Fruit fly (Drosophila melanogaster): ENCODE results near the gene CG12402.

Gene CG12402

dm6 chr3R:14122347-14122812, 14.3 kb upstream of the CG12402 start, which contains the start of the genes Abi and twf (continued):
- TF ChIP-seq sob (GFP tag; IDR thresholded peaks at IDR 0.05), result peak; percentile 80
- peak; percentile 58 for TF ChIP-seq Fer1 (GFP tag; optimal IDR thresholded peaks at IDR 0.05)
- peak; percentile 61 for TF ChIP-seq CG17359 (tag; optimal IDR thresholded peaks at IDR 0.05)
- TF ChIP-seq CG6689 (GFP tag; IDR thresholded peaks at IDR 0.05), result peak; percentile 72
- TF ChIP-seq CG5180 (GFP tag; optimal IDR thresholded peaks at IDR 0.05), result no peak
- TF ChIP-seq CG30020 (tag; optimal IDR thresholded peaks at IDR 0.05), result peak; percentile 59
- TF ChIP-seq CG7786 (GFP tag; optimal IDR thresholded peaks at IDR 0.05), result peak; percentile 34
- TF ChIP-seq D19A (tag; optimal IDR thresholded peaks at IDR 0.05), result no peak
- no peak for TF ChIP-seq D19B (GFP tag; optimal IDR thresholded peaks at IDR 0.05)
- no peak for TF ChIP-seq CG1024 (GFP tag; IDR thresholded peaks at IDR 0.05)
- TF ChIP-seq E2f1 (GFP tag; IDR thresholded peaks at IDR 0.05), result peak; percentile 45; the same call in 1 of the 2 replicates
- TF ChIP-seq CG16815 (GFP tag; optimal IDR thresholded peaks at IDR 0.05), result peak; percentile 43
- no peak for TF ChIP-seq Ravus (GFP tag; IDR thresholded peaks at IDR 0.05)
- TF ChIP-seq Tbp (GFP tag; optimal IDR thresholded peaks at IDR 0.05), result no peak
- TF ChIP-seq psq (GFP tag; optimal IDR thresholded peaks at IDR 0.05), result peak; percentile 42
- TF ChIP-seq unpg (GFP tag; optimal IDR thresholded peaks at IDR 0.05), result peak; percentile 59
- TF ChIP-seq Gsc (GFP tag; IDR thresholded peaks at IDR 0.05), result no peak
- peak; percentile 17 for TF ChIP-seq dm (GFP tag; optimal IDR thresholded peaks at IDR 0.05)
- TF ChIP-seq repo (GFP tag; optimal IDR thresholded peaks at IDR 0.05), result no peak
- no peak for TF ChIP-seq pan (optimal IDR thresholded peaks at IDR 0.05)
- TF ChIP-seq pan (GFP tag; optimal IDR thresholded peaks at IDR 0.05 in 1 of 2, IDR thresholded peaks at IDR 0.05 in 1 of 2), result peak in 1 of 2 experiments; percentile 77
- TF ChIP-seq Hr51 (GFP tag; optimal IDR thresholded peaks at IDR 0.05), result peak; percentile 40 to 61
- peak; percentile 11 for TF ChIP-seq CG17802 (tag; optimal IDR thresholded peaks at IDR 0.05)
- no peak for TF ChIP-seq sens-2 (GFP tag; IDR thresholded peaks at IDR 0.05)
- TF ChIP-seq Hand (GFP tag; optimal IDR thresholded peaks at IDR 0.05), result no peak
- no peak for TF ChIP-seq CG16813 (GFP tag; IDR thresholded peaks at IDR 0.05; ENCODE audit: partially characterized antibody)
- TF ChIP-seq lov (optimal IDR thresholded peaks at IDR 0.05), result no peak
- peak; percentile 53; the same call in 1 of the 3 replicates for TF ChIP-seq lov (GFP tag; IDR thresholded peaks at IDR 0.05)
- TF ChIP-seq Rfx (GFP tag; IDR thresholded peaks at IDR 0.05), result peak; percentile 77
- TF ChIP-seq CG10366 (GFP tag; IDR thresholded peaks at IDR 0.05), result peak; percentile 52
- peak; percentile 59 for TF ChIP-seq CG18011 (GFP tag; optimal IDR thresholded peaks at IDR 0.05)
- TF ChIP-seq Dad (GFP tag; optimal IDR thresholded peaks at IDR 0.05), result peak; percentile 62
- peak; percentile 29 for TF ChIP-seq CG33213 (GFP tag; optimal IDR thresholded peaks at IDR 0.05)
- TF ChIP-seq Mrtf (GFP tag; IDR thresholded peaks at IDR 0.05), result no peak
- TF ChIP-seq lbe (GFP tag; optimal IDR thresholded peaks at IDR 0.05), result peak; percentile 73
- 0 out of 4 replicates have a peak, but pooled peaks have one; percentile 21 for TF ChIP-seq Dll (GFP tag; IDR thresholded peaks at IDR 0.05; ENCODE audit: partially characterized antibody)
- no peak for TF ChIP-seq pb (GFP tag; optimal IDR thresholded peaks at IDR 0.05)
- no peak for TF ChIP-seq Dfd (GFP tag; optimal IDR thresholded peaks at IDR 0.05)

- TF ChIP-seq CG14860 (GFP tag; IDR thresholded peaks at IDR 0.05; ENCODE audit: partially characterized antibody) (no peak), Dek (tag; optimal IDR thresholded peaks at IDR 0.05) (no peak), p53 (GFP tag; optimal IDR thresholded peaks at IDR 0.05) (no peak), Doc3 (GFP tag; IDR thresholded peaks at IDR 0.05; ENCODE audit: partially characterized antibody) (no peak), gro (GFP tag; optimal IDR thresholded peaks at IDR 0.05) (no peak), CG9932 (GFP tag; IDR thresholded peaks at IDR 0.05) (no peak), CG3995 (GFP tag; optimal IDR thresholded peaks at IDR 0.05) (no peak), Med (GFP tag) (peak; percentile 19)
Measured at dm6 chr3R:14118350-14118749, 10.2 kb upstream of the CG12402 start, which contains the start of gene Kif19A. Gene Kif19A, minus strand, starts transcription at chr3R:14118450.
